Fruit fly (Drosophila melanogaster) whole organism, embryonic: ENCODE measurements around the gene Ppox.
A peak's percentile ranks its signal among the peaks of the same experiment; 100 is the strongest.

Experiments used
- BEAF-32 ChIP-seq: fragments of 200-800 bp; sonication (Bioruptor generic); optimal IDR thresholded peaks from 3 replicates; lab custom pipeline; 2017; ENCODE audit warnings: missing biosample characterization, missing genetic modification characterization, mild to moderate bottlenecking, moderate library complexity, missing genetic modification reagents
- Bgb ChIP-seq: fragments of 200-800 bp; sonication (Bioruptor generic); IDR thresholded peaks from 2 replicates; pipeline ENCODE4 v1.3.6; 2022; ENCODE audit warnings: missing biosample characterization, missing genetic modification characterization; ENCODE audit not compliant: partially characterized antibody
- CG12659 ChIP-seq: fragments of 200-800 bp; sonication (Bioruptor generic); optimal IDR thresholded peaks from 3 replicates; lab custom pipeline; 2017; ENCODE audit warnings: mild to moderate bottlenecking, missing biosample characterization, missing genetic modification reagents, missing genetic modification characterization
- CG12769 ChIP-seq: fragments of 200-800 bp; sonication (Bioruptor generic); optimal IDR thresholded peaks from 2 replicates; lab custom pipeline; 2019; ENCODE audit warnings: missing biosample characterization, mild to moderate bottlenecking, missing genetic modification characterization, moderate library complexity
- CG17186 ChIP-seq: fragments of 200-800 bp; sonication (Bioruptor generic); optimal IDR thresholded peaks from 3 replicates; lab custom pipeline; 2017; ENCODE audit warnings: missing biosample characterization, missing genetic modification reagents, missing genetic modification characterization
- CG17359 ChIP-seq: fragments of 200-800 bp; sonication (Bioruptor generic); optimal IDR thresholded peaks from 3 replicates; lab custom pipeline; 2018; ENCODE audit warnings: missing biosample characterization, mild to moderate bottlenecking, missing genetic modification characterization, moderate library complexity
- CG17829 ChIP-seq: fragments of 200-800 bp; optimal IDR thresholded peaks from 2 replicates; lab custom pipeline; 2019; ENCODE audit warnings: missing biosample characterization, mild to moderate bottlenecking, missing genetic modification characterization, moderate library complexity
- CG2116 ChIP-seq: fragments of 200-800 bp; sonication (Bioruptor generic); optimal IDR thresholded peaks from 3 replicates; lab custom pipeline; 2018; ENCODE audit warnings: missing biosample characterization, mild to moderate bottlenecking, missing genetic modification characterization
- CG34224 ChIP-seq: fragments of 200-800 bp; sonication (Bioruptor generic); IDR thresholded peaks from 3 replicates; pipeline ENCODE4 v1.3.6; 2022; ENCODE audit warnings: missing biosample characterization, missing genetic modification characterization; ENCODE audit not compliant: partially characterized antibody
- CG6791 ChIP-seq: fragments of 200-800 bp; sonication (Bioruptor generic); IDR thresholded peaks from 3 replicates; pipeline ENCODE4 v1.3.6; 2022; ENCODE audit warnings: missing biosample characterization, missing genetic modification characterization; ENCODE audit not compliant: partially characterized antibody
- CG9797 ChIP-seq: fragments of 200-800 bp; sonication (Bioruptor generic); optimal IDR thresholded peaks from 3 replicates; lab custom pipeline; 2018; ENCODE audit warnings: missing biosample characterization, mild to moderate bottlenecking, missing genetic modification characterization
- CHES-1-like ChIP-seq: fragments of 200-800 bp; sonication (Bioruptor generic); optimal IDR thresholded peaks from 2 replicates; lab custom pipeline; 2016; ENCODE audit warnings: missing biosample characterization, missing genetic modification characterization
- Dll ChIP-seq: fragments of 200-800 bp; sonication (Bioruptor generic); IDR thresholded peaks from 4 replicates; pipeline ENCODE4 v1.3.6; 2022; ENCODE audit warnings: missing biosample characterization, missing genetic modification characterization; ENCODE audit not compliant: partially characterized antibody
- Dref ChIP-seq: fragments of 200-800 bp; sonication (Bioruptor generic); IDR thresholded peaks from 2 replicates; pipeline ENCODE4 v1.3.6; 2022; ENCODE audit warnings: missing biosample characterization, missing genetic modification characterization
- E2f2 ChIP-seq: fragments of 200-800 bp; sonication (Bioruptor generic); IDR thresholded peaks from 2 replicates; pipeline ENCODE4 v1.3.6; 2022; ENCODE audit warnings: missing biosample characterization, missing genetic modification characterization
- H2.0 ChIP-seq: fragments of 200-800 bp; sonication (Bioruptor generic); IDR thresholded peaks from 2 replicates; pipeline ENCODE4 v1.3.6; 2022; ENCODE audit warnings: missing biosample characterization, missing genetic modification characterization
- HLH4C ChIP-seq: fragments of 200-800 bp; sonication (Bioruptor generic); IDR thresholded peaks from 3 replicates; pipeline ENCODE4 v1.3.6; 2022; ENCODE audit warnings: missing biosample characterization, missing genetic modification characterization; ENCODE audit not compliant: partially characterized antibody
- HmgD ChIP-seq: fragments of 200-800 bp; sonication (Bioruptor generic); optimal IDR thresholded peaks from 3 replicates; lab custom pipeline; 2016; ENCODE audit warnings: missing biosample characterization, missing genetic modification characterization
- HmgZ ChIP-seq: fragments of 200-800 bp; sonication (Bioruptor generic); optimal IDR thresholded peaks from 2 replicates; lab custom pipeline; 2018; ENCODE audit warnings: missing biosample characterization, mild to moderate bottlenecking, missing genetic modification characterization
- MBD-R2 ChIP-seq: fragments of 200-800 bp; sonication (Bioruptor generic); IDR thresholded peaks from 2 replicates; pipeline ENCODE4 v1.3.6; 2022; ENCODE audit warnings: missing biosample characterization, missing genetic modification characterization
- MESR4 ChIP-seq: fragments of 200-800 bp; sonication (Bioruptor generic); optimal IDR thresholded peaks from 2 replicates; lab custom pipeline; 2018; ENCODE audit warnings: missing biosample characterization, mild to moderate bottlenecking, missing genetic modification characterization, moderate library complexity
- MTF-1 ChIP-seq: fragments of 200-800 bp; sonication (Bioruptor generic); optimal IDR thresholded peaks from 2 replicates; lab custom pipeline; 2018; ENCODE audit warnings: missing biosample characterization, mild to moderate bottlenecking, missing genetic modification characterization, borderline replicate concordance
- Med ChIP-seq: fragments of 200-800 bp; sonication (Bioruptor generic); peaks from one replicate; lab custom pipeline; 2016; ENCODE audit warnings: missing biosample characterization, missing genetic modification characterization, mild to moderate bottlenecking, inconsistent platforms, moderate library complexity
- Myb ChIP-seq: fragments of 200-800 bp; sonication (Bioruptor generic); optimal IDR thresholded peaks from 2 replicates; lab custom pipeline; 2016; ENCODE audit warnings: missing biosample characterization, missing genetic modification characterization
- Opbp ChIP-seq: fragments of 200-800 bp; sonication (Bioruptor generic); IDR thresholded peaks from 3 replicates; pipeline ENCODE4 v1.3.6; 2022; ENCODE audit warnings: missing biosample characterization, missing genetic modification characterization; ENCODE audit not compliant: partially characterized antibody
- Scr ChIP-seq: fragments of 200-800 bp; sonication (Bioruptor generic); IDR thresholded peaks from 2 replicates; pipeline ENCODE4 v1.3.6; 2022; ENCODE audit warnings: missing biosample characterization, missing genetic modification characterization; ENCODE audit not compliant: partially characterized antibody
- Sox102F ChIP-seq: fragments of 200-800 bp; sonication (Bioruptor generic); optimal IDR thresholded peaks from 2 replicates; lab custom pipeline; 2018; ENCODE audit warnings: missing biosample characterization, mild to moderate bottlenecking, missing genetic modification characterization, moderate library complexity
- Stat92E ChIP-seq, 3 experiments: fragments of >200 bp in 2 of 3; fragments of 200-800 bp in 1 of 3; sonication (Bioruptor generic) in 1 of 3; optimal IDR thresholded peaks; 2 replicates each; lab custom pipeline; 2017 to 2019; ENCODE audit warnings: missing biosample characterization in 3 of 3, missing genetic modification characterization in 3 of 3, mild to moderate bottlenecking in 1 of 3, moderate library complexity in 1 of 3
- Trl ChIP-seq, 3 experiments: fragments of >200 bp in 2 of 3; fragments of 200-800 bp in 1 of 3; sonication (Bioruptor generic) in 1 of 3; optimal IDR thresholded peaks; 2 replicates in 1 of 3; 3 replicates in 2 of 3; lab custom pipeline; 2016 to 2017; ENCODE audit warnings: missing biosample characterization in 1 of 3, missing genetic modification characterization in 1 of 3
- ato ChIP-seq: fragments of 200-800 bp; sonication (Bioruptor generic); IDR thresholded peaks from 2 replicates; pipeline ENCODE4 v1.3.6; 2022; ENCODE audit warnings: missing biosample characterization, missing genetic modification characterization; ENCODE audit not compliant: partially characterized antibody
- chn ChIP-seq: fragments of 200-800 bp; sonication (Bioruptor generic); optimal IDR thresholded peaks from 2 replicates; lab custom pipeline; 2016; ENCODE audit warnings: missing biosample characterization, missing genetic modification characterization
- croc ChIP-seq: fragments of 200-800 bp; sonication (Bioruptor generic); conservative IDR thresholded peaks from 3 replicates; pipeline ENCODE4 v1.3.6; 2022; ENCODE audit warnings: missing biosample characterization, missing genetic modification characterization
- cwo ChIP-seq: fragments of 200-800 bp; sonication (Bioruptor generic); optimal IDR thresholded peaks from 3 replicates; lab custom pipeline; 2017; ENCODE audit warnings: missing biosample characterization, missing genetic modification characterization, mild to moderate bottlenecking, moderate library complexity, missing genetic modification reagents
- dm ChIP-seq: fragments of 200-800 bp; sonication (Bioruptor generic); optimal IDR thresholded peaks from 3 replicates; lab custom pipeline; 2016; ENCODE audit warnings: missing biosample characterization, missing genetic modification characterization
- gfzf ChIP-seq: fragments of 200-800 bp; sonication (Bioruptor generic); optimal IDR thresholded peaks from 2 replicates; lab custom pipeline; 2016; ENCODE audit warnings: missing biosample characterization, mild to moderate bottlenecking, missing genetic modification characterization, moderate library complexity
- kah ChIP-seq: fragments of 200-800 bp; sonication (Bioruptor generic); optimal IDR thresholded peaks from 2 replicates; lab custom pipeline; 2018; ENCODE audit warnings: missing biosample characterization, mild to moderate bottlenecking, missing genetic modification characterization
- knrl ChIP-seq: fragments of 200-800 bp; sonication (Bioruptor generic); IDR thresholded peaks from 3 replicates; pipeline ENCODE4 v1.3.6; 2022; ENCODE audit warnings: missing biosample characterization, missing genetic modification characterization; ENCODE audit not compliant: partially characterized antibody
- phol ChIP-seq: fragments of 200-800 bp; sonication (Bioruptor generic); optimal IDR thresholded peaks from 3 replicates; lab custom pipeline; 2018; ENCODE audit warnings: missing biosample characterization, mild to moderate bottlenecking, missing genetic modification characterization, moderate library complexity
- pita ChIP-seq: fragments of 200-800 bp; sonication (Bioruptor generic); optimal IDR thresholded peaks from 2 replicates; lab custom pipeline; 2017; ENCODE audit warnings: missing biosample characterization, mild to moderate bottlenecking, missing genetic modification characterization
- pzg ChIP-seq: fragments of 200-800 bp; sonication (Bioruptor generic); optimal IDR thresholded peaks from 3 replicates; lab custom pipeline; 2018; ENCODE audit warnings: missing biosample characterization, mild to moderate bottlenecking, missing genetic modification characterization, moderate library complexity
- row ChIP-seq: fragments of 200-800 bp; sonication (Bioruptor generic); IDR thresholded peaks from 3 replicates; pipeline ENCODE4 v1.3.6; 2022; ENCODE audit warnings: missing biosample characterization, missing genetic modification characterization
- slbo ChIP-seq: fragments of 200-800 bp; sonication (Bioruptor generic); IDR thresholded peaks from 2 replicates; pipeline ENCODE4 v1.3.6; 2022; ENCODE audit warnings: missing biosample characterization, missing genetic modification characterization
- sna ChIP-seq: fragments of 200-800 bp; sonication (Bioruptor generic); IDR thresholded peaks from 2 replicates; pipeline ENCODE4 v1.3.6; 2022; ENCODE audit warnings: missing biosample characterization, missing genetic modification characterization; ENCODE audit not compliant: partially characterized antibody
- stc ChIP-seq: fragments of 200-800 bp; sonication (Bioruptor generic); IDR thresholded peaks from 2 replicates; pipeline ENCODE4 v1.3.6; 2022; ENCODE audit warnings: missing biosample characterization, missing genetic modification characterization
- stwl ChIP-seq: fragments of 200-800 bp; sonication (Bioruptor generic); optimal IDR thresholded peaks from 3 replicates; lab custom pipeline; 2018; ENCODE audit warnings: missing biosample characterization, mild to moderate bottlenecking, missing genetic modification characterization, moderate library complexity
- unc-4 ChIP-seq: fragments of 200-800 bp; sonication (Bioruptor generic); IDR thresholded peaks from 2 replicates; pipeline ENCODE4 v1.3.6; 2022; ENCODE audit warnings: missing biosample characterization, missing genetic modification characterization; ENCODE audit not compliant: partially characterized antibody
- zen2 ChIP-seq: fragments of 200-800 bp; sonication (Bioruptor generic); IDR thresholded peaks from 3 replicates; pipeline ENCODE4 v1.3.6; 2022; ENCODE audit warnings: missing biosample characterization, missing genetic modification characterization; ENCODE audit not compliant: partially characterized antibody

The Ppox gene

dm6 chr3R:24649923-24650322, 11.7 kb downstream of the Ppox start, which contains the start of the genes puf and ash2 (continued):
- TF ChIP-seq croc (no peak), CG12769 (tag; lab: Kevin White, UChicago) (no peak), unc-4 (GFP tag; lab: Robert Waterston, UW) (peak; percentile 48), HLH4C (GFP tag; lab: Robert Waterston, UW) (peak; percentile 58; the same call in 2 of the 3 replicates), Dref (GFP tag; lab: Robert Waterston, UW) (peak; percentile 90), pzg (peak; percentile 93), knrl (GFP tag; lab: Robert Waterston, UW) (peak; percentile 43; the same call in 2 of the 3 replicates), Myb (GFP tag; lab: Kevin White, UChicago) (peak; percentile 51), CG12659 (GFP tag; lab: Kevin White, UChicago) (peak; percentile 71), sna (GFP tag; lab: Robert Waterston, UW) (peak; percentile 27; the same call in 1 of the 2 replicates), Dll (GFP tag; lab: Robert Waterston, UW) (peak; percentile 55; the same call in 3 of the 4 replicates), MTF-1 (GFP tag; lab: Kevin White, UChicago) (no peak), H2.0 (no peak), Bgb (GFP tag; lab: Robert Waterston, UW) (peak; percentile 70), CG34224 (GFP tag; lab: Robert Waterston, UW) (peak; percentile 54; the same call in 1 of the 3 replicates), Scr (peak; percentile 46), CG17829 (tag; lab: Kevin White, UChicago) (peak; percentile 36), Med (GFP tag; lab: Kevin White, UChicago) (peak; percentile 86), CG9797 (GFP tag; lab: Kevin White, UChicago) (peak; percentile 81), zen2 (GFP tag; lab: Robert Waterston, UW) (peak; percentile 63; the same call in 1 of the 3 replicates), kah (GFP tag; lab: Kevin White, UChicago) (peak; percentile 14), CG2116 (peak; percentile 86), CG6791 (peak; percentile 63), Opbp (peak; percentile 69), slbo (GFP tag; lab: Robert Waterston, UW) (peak; percentile 22; the same call in 1 of the 2 replicates), Stat92E (GFP tag; optimal IDR thresholded peaks at IDR 0.05; lab: Kevin White, UChicago) (peak in 1 of 3 experiments; percentile 25), BEAF-32 (peak; percentile 55), chn (GFP tag; lab: Kevin White, UChicago) (no peak), Sox102F (GFP tag; lab: Kevin White, UChicago) (no peak), CG17186 (GFP tag; lab: Kevin White, UChicago) (peak; percentile 44), MBD-R2 (GFP tag; lab: Robert Waterston, UW) (peak; percentile 96), Trl (optimal IDR thresholded peaks at IDR 0.05; lab: Kevin White, UChicago) (peak in 1 of 2 experiments; percentile 6), Trl (GFP tag; optimal IDR thresholded peaks at IDR 0.05; lab: Kevin White, UChicago) (peak; percentile 25), phol (tag; lab: Kevin White, UChicago) (peak; percentile 31), cwo (no peak), stc (GFP tag; lab: Robert Waterston, UW) (no peak), CG17359 (tag; lab: Kevin White, UChicago) (no peak), HmgZ (tag; lab: Kevin White, UChicago) (peak; percentile 71), gfzf (GFP tag; lab: Kevin White, UChicago) (peak; percentile 82), dm (GFP tag; lab: Kevin White, UChicago) (peak; percentile 24), row (GFP tag; lab: Robert Waterston, UW) (peak; percentile 25; the same call in 1 of the 3 replicates), E2f2 (peak; percentile 58), CHES-1-like (peak; percentile 64), stwl (tag; lab: Kevin White, UChicago) (peak; percentile 92), ato (GFP tag; lab: Robert Waterston, UW) (peak; percentile 58), HmgD (GFP tag; lab: Kevin White, UChicago) (peak; percentile 33), MESR4 (GFP tag; lab: Kevin White, UChicago) (peak; percentile 76), pita (GFP tag; lab: Kevin White, UChicago) (no peak)
